Fruit fly (Drosophila melanogaster): Measurements from ENCODE around the gene eIF4E3.

The eIF4E3 gene

dm6 chr3L:8228924-8229323, at the start of gene eIF4E3:
Gene eIF4E3 (plus strand): TSS chr3L:8229224.
- no peak for TF ChIP-seq psq (optimal IDR thresholded peaks at IDR 0.05)
- no peak for TF ChIP-seq CG8478 (optimal IDR thresholded peaks at IDR 0.05)
- TF ChIP-seq EcR (GFP tag; optimal IDR thresholded peaks at IDR 0.05), result no peak

- no peak for TF ChIP-seq psq (optimal IDR thresholded peaks at IDR 0.05)
- no peak for TF ChIP-seq Dll (optimal IDR thresholded peaks at IDR 0.05)
- TF ChIP-seq usp (GFP tag; optimal IDR thresholded peaks at IDR 0.05), result no peak
- no peak for TF ChIP-seq EcR (GFP tag; optimal IDR thresholded peaks at IDR 0.05)
- TF ChIP-seq CG8478 (optimal IDR thresholded peaks at IDR 0.05), result no peak
- TF ChIP-seq pan (optimal IDR thresholded peaks at IDR 0.05), result no peak
Measured at dm6 chr3L:8180464-8181137, 48.4 kb upstream of the eIF4E3 start, which contains the start of the genes mthl7 and Uxs. Gene mthl7 (minus strand): TSS chr3L:8180514. Gene Uxs (plus strand): TSS chr3L:8180923.

- TF ChIP-seq pan (optimal IDR thresholded peaks at IDR 0.05), result no peak
- TF ChIP-seq usp (GFP tag; optimal IDR thresholded peaks at IDR 0.05), result no peak
- no peak for TF ChIP-seq Dll (optimal IDR thresholded peaks at IDR 0.05)
- no peak for TF ChIP-seq psq (optimal IDR thresholded peaks at IDR 0.05)
- no peak for TF ChIP-seq EcR (GFP tag; optimal IDR thresholded peaks at IDR 0.05)
- no peak for TF ChIP-seq CG8478 (optimal IDR thresholded peaks at IDR 0.05)
Measured at dm6 chr3L:8185263-8186227, 43.5 kb upstream of the eIF4E3 start.

- TF ChIP-seq EcR (GFP tag; optimal IDR thresholded peaks at IDR 0.05), result no peak
- TF ChIP-seq psq (optimal IDR thresholded peaks at IDR 0.05), result no peak
- TF ChIP-seq CG8478 (optimal IDR thresholded peaks at IDR 0.05), result no peak
- no peak for TF ChIP-seq usp (GFP tag; optimal IDR thresholded peaks at IDR 0.05)
- TF ChIP-seq Dll (optimal IDR thresholded peaks at IDR 0.05), result no peak
- TF ChIP-seq pan (optimal IDR thresholded peaks at IDR 0.05), result no peak
Measured at dm6 chr3L:8186627-8187396, 42.2 kb upstream of the eIF4E3 start, which contains the start of the genes ERR and Atg18a. Gene ERR (minus strand): TSS chr3L:8186671. Gene Atg18a (plus strand): TSS chr3L:8186857.

- no peak for TF ChIP-seq Dll (optimal IDR thresholded peaks at IDR 0.05)
- TF ChIP-seq EcR (GFP tag; optimal IDR thresholded peaks at IDR 0.05), result no peak
- TF ChIP-seq psq (optimal IDR thresholded peaks at IDR 0.05), result no peak
- TF ChIP-seq CG8478 (optimal IDR thresholded peaks at IDR 0.05), result no peak
- no peak for TF ChIP-seq usp (GFP tag; optimal IDR thresholded peaks at IDR 0.05)
- TF ChIP-seq pan (optimal IDR thresholded peaks at IDR 0.05), result no peak
Measured at dm6 chr3L:8187397-8187811, 41.6 kb upstream of the eIF4E3 start.

- TF ChIP-seq psq (optimal IDR thresholded peaks at IDR 0.05), result no peak
- no peak for TF ChIP-seq pan (optimal IDR thresholded peaks at IDR 0.05)
- TF ChIP-seq CG8478 (optimal IDR thresholded peaks at IDR 0.05), result no peak
- no peak for TF ChIP-seq Dll (optimal IDR thresholded peaks at IDR 0.05)
- no peak for TF ChIP-seq EcR (GFP tag; optimal IDR thresholded peaks at IDR 0.05)
- no peak for TF ChIP-seq usp (GFP tag; optimal IDR thresholded peaks at IDR 0.05)
Measured at dm6 chr3L:8189234-8189633, 39.8 kb upstream of the eIF4E3 start.

- TF ChIP-seq psq (optimal IDR thresholded peaks at IDR 0.05) (no peak), Dll (optimal IDR thresholded peaks at IDR 0.05) (no peak), pan (optimal IDR thresholded peaks at IDR 0.05) (no peak), CG8478 (optimal IDR thresholded peaks at IDR 0.05) (no peak), usp (GFP tag; optimal IDR thresholded peaks at IDR 0.05) (no peak), EcR (GFP tag; optimal IDR thresholded peaks at IDR 0.05) (no peak)
Measured at dm6 chr3L:8191042-8191613, 37.9 kb upstream of the eIF4E3 start, which contains the start of gene MED24. Gene MED24 (plus strand): TSS chr3L:8191270.

dm6 chr3L:8193016-8193415, 36.0 kb upstream of the eIF4E3 start, which contains the start of gene CG7387:
Gene CG7387 (minus strand): TSS chr3L:8193116.
- TF ChIP-seq CG8478 (optimal IDR thresholded peaks at IDR 0.05), result no peak
- TF ChIP-seq pan (optimal IDR thresholded peaks at IDR 0.05), result no peak
- TF ChIP-seq psq (optimal IDR thresholded peaks at IDR 0.05), result no peak
- no peak for TF ChIP-seq Dll (optimal IDR thresholded peaks at IDR 0.05)
- TF ChIP-seq EcR (GFP tag; optimal IDR thresholded peaks at IDR 0.05), result no peak

dm6 chr3L:8197779-8198279, 31.2 kb upstream of the eIF4E3 start, which contains the start of the genes UbcE2M and Dhps:
Gene UbcE2M (minus strand): TSS chr3L:8197987.
Gene Dhps (plus strand): TSS chr3L:8198207.
- TF ChIP-seq CG8478 (optimal IDR thresholded peaks at IDR 0.05) (no peak), pan (optimal IDR thresholded peaks at IDR 0.05) (no peak), Dll (optimal IDR thresholded peaks at IDR 0.05) (no peak), psq (optimal IDR thresholded peaks at IDR 0.05) (no peak), usp (GFP tag; optimal IDR thresholded peaks at IDR 0.05) (no peak), EcR (GFP tag; optimal IDR thresholded peaks at IDR 0.05) (no peak)

dm6 chr3L:8202317-8202842, 26.6 kb upstream of the eIF4E3 start, which contains the start of the genes CG7366 and CG13679:
Gene CG7366 (minus strand): TSS chr3L:8202417.
Gene CG13679 (plus strand): TSS chr3L:8202792.
- no peak for TF ChIP-seq usp (GFP tag; optimal IDR thresholded peaks at IDR 0.05)
- no peak for TF ChIP-seq pan (optimal IDR thresholded peaks at IDR 0.05)
- TF ChIP-seq EcR (GFP tag; optimal IDR thresholded peaks at IDR 0.05), result no peak
- no peak for TF ChIP-seq CG8478 (optimal IDR thresholded peaks at IDR 0.05)
- TF ChIP-seq psq (optimal IDR thresholded peaks at IDR 0.05), result no peak
- no peak for TF ChIP-seq Dll (optimal IDR thresholded peaks at IDR 0.05)

Measured in whole organism.